Worm (Caenorhabditis elegans): Measurements from ENCODE around the gene asp-4.

ce11 chrX:13223437-13223836, 2.2 kb upstream of the asp-4 start, which contains the start of gene skr-20:
- no peak for TF ChIP-seq flt-1 (GFP tag; IDR thresholded peaks at IDR 0.05)
- no peak for TF ChIP-seq klf-2 (GFP tag; conservative IDR thresholded peaks at IDR 0.05)
- TF ChIP-seq ztf-23 (GFP tag; IDR thresholded peaks at IDR 0.05): no peak
- no peak for TF ChIP-seq ref-1 (GFP tag; conservative IDR thresholded peaks at IDR 0.05)
- no peak for TF ChIP-seq ztf-29 (GFP tag; IDR thresholded peaks at IDR 0.05)
- no peak for TF ChIP-seq cog-1 (tag; optimal IDR thresholded peaks at IDR 0.05)
